Fruit fly (Drosophila melanogaster) S2 (cell line): ENCODE measurements around the gene CG32453.
"Not testable (repeated sequence)": the region's sequence is repeated elsewhere in the genome, so short reads cannot be mapped to it uniquely, and the experiment has no call there.

Experiments
- CG8478 ChIP-seq: fragments of >200 bp; optimal IDR thresholded peaks from 2 replicates; lab custom pipeline; 2018
- CTCF ChIP-seq, 2 experiments: fragments of >200 bp; optimal IDR thresholded peaks; 2 replicates each; lab custom pipeline; 2018

The CG32453 gene

DNA sequence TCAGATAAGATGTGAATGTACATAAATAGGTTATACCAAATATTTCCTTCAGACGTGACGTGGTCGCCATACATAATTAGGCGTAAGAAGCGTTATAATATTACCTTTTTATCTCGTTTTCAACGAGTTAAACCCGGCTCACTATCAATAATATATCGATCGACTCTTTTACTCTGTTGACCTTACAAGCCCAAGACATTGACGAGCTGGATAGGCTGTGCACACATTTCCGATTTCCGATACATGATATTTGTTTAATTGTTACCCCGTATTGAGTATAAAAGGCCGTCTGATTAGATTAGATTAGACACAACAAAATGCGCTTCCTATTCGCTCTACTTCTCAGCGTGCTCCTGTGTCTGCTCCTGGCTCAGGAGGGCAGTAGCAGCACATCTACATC lies at the start of gene CG32453:
CG32453 (plus strand) TSS at position 301 of the 400 bp plus-strand sequence.
- not testable (repeated sequence) for TF ChIP-seq CTCF (optimal IDR thresholded peaks at IDR 0.05; lab: Kevin White, UChicago); CG8478 (lab: Kevin White, UChicago)

DNA sequence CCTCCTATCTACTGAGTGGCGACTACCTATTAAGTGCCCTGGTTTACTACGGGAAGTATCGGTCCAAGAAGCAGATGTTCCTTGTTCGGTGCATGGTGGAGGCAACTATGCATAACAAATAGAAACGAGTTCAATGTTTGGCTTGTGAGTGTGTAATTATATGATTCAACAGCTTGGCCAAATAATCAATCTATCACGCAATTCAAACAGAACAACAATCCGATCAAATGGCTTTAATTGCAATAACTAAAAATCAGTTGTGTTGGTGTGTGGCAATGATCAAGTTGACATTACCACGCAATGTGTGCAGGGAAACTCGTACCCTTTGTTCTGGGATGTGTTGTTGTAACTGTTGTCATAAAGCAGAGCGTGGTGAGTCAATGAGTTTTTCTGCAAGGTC lies 49.4 kb upstream of the CG32453 start, which contains the start of gene CG33769:
CG33769 (plus strand) TSS at position 301 of the 400 bp plus-strand sequence.
- no peak for TF ChIP-seq CG8478 (lab: Kevin White, UChicago)
- no peak for TF ChIP-seq CTCF (optimal IDR thresholded peaks at IDR 0.05; lab: Kevin White, UChicago)

dm6 chr3L:22648372-22648771 lies 48.7 kb upstream of the CG32453 start, which contains the start of gene CG33770:
Gene CG33770, plus strand, starts transcription at chr3L:22648672.
- TF ChIP-seq CG8478 (lab: Kevin White, UChicago) (no peak), CTCF (optimal IDR thresholded peaks at IDR 0.05; lab: Kevin White, UChicago) (no peak)

DNA sequence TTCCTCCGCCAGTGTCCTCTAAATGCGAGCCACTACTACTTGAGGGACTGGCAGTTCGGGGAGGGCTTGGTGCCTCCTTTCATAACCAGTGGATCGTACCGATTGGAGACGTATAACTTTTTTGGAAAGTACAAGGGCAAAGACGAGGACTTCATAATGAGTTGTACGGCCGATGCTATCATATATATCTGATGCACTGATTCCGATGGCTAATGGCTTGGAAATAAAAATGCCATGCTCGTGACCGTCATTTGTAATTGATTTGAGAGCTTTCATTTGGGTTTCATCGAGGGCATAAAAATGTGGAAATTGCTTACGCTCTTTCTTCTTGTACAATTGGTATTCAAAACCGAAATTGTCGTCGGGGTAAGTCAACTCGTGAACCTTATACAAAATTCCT lies 47.9 kb upstream of the CG32453 start, which contains the start of gene CG33771:
CG33771 (plus strand) TSS at position 301 of the 400 bp plus-strand sequence.
- TF ChIP-seq CTCF (optimal IDR thresholded peaks at IDR 0.05; lab: Kevin White, UChicago) (no peak), CG8478 (lab: Kevin White, UChicago) (no peak)

dm6 chr3L:22652425-22652824 lies 44.6 kb upstream of the CG32453 start, which contains the start of gene CG33772:
Gene CG33772, minus strand, starts transcription at chr3L:22652525.
- no peak for TF ChIP-seq CG8478 (lab: Kevin White, UChicago)
- no peak for TF ChIP-seq CTCF (optimal IDR thresholded peaks at IDR 0.05; lab: Kevin White, UChicago)

dm6 chr3L:22665110-22665509 lies 31.9 kb upstream of the CG32453 start:
- TF ChIP-seq CG8478 (lab: Kevin White, UChicago) (no peak), CTCF (optimal IDR thresholded peaks at IDR 0.05; lab: Kevin White, UChicago) (no peak)

dm6 chr3L:22669275-22670006 lies 27.6 kb upstream of the CG32453 start, which contains the start of gene Jhbp6:
Gene Jhbp6, plus strand, starts transcription at chr3L:22669956.
- TF ChIP-seq CTCF (optimal IDR thresholded peaks at IDR 0.05; lab: Kevin White, UChicago) = no peak
- no peak for TF ChIP-seq CG8478 (lab: Kevin White, UChicago)

dm6 chr3L:22670174-22670573 lies 26.9 kb upstream of the CG32453 start:
- no peak for TF ChIP-seq CG8478 (lab: Kevin White, UChicago)
- no peak for TF ChIP-seq CTCF (optimal IDR thresholded peaks at IDR 0.05; lab: Kevin White, UChicago)

DNA sequence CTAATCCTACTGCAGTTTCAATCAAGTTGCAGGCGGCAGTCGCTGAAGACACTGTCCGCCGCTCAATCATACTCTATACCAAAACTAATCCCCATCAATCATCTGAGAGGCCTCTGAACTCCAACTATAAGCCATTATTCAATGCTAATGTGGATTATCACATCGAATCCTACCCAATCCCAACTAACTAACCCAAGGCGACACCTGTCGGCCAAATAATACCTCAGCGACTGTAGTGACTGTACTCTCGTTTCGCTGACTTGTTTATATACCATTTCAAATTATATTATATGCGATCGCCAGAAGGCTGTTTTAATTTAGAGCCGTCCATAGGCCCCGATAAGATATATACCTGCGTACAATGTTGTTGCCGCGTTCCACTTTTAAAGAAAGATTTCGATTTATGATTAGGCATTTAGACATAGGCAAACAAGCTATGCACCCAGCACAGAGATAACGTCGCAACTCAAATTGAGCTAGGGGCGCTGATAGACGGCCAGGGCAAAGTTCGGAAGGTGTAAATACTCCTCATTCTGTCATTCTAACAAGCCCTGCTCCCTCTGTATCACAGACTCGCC lies 25.2 kb upstream of the CG32453 start:
- TF ChIP-seq CTCF (optimal IDR thresholded peaks at IDR 0.05; lab: Kevin White, UChicago) (peak; percentile 72 to 73), CG8478 (lab: Kevin White, UChicago) (no peak)

DNA sequence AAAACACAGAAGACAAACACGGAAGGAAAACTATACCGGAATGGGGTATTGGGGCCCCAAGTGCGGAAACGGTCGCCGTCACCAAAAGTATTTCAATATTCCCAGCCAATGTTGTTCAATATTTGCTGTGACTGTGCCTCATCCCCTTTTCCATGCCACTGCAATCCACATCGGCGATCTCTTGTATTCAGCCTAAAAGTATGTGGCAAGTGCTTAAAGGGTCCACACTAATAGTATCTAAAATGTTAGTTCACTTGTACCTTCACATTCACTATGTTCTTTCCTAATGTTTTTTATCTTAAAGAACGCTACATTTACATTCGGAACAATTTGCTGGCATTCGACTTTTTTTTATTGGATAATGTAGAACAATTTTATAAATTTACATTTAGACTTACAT lies 16.1 kb upstream of the CG32453 start:
- TF ChIP-seq CTCF (optimal IDR thresholded peaks at IDR 0.05; lab: Kevin White, UChicago) (peak in 1 of 2 experiments; percentile 8), CG8478 (lab: Kevin White, UChicago) (no peak)

- TF ChIP-seq CTCF (optimal IDR thresholded peaks at IDR 0.05; lab: Kevin White, UChicago) = no peak
- no peak for TF ChIP-seq CG8478 (lab: Kevin White, UChicago)
Observed at dm6 chr3L:22686987-22687386, 10.0 kb upstream of the CG32453 start, which contains the start of the genes CG14455 and CG14456. Gene CG14455, minus strand, starts transcription at chr3L:22687087. Gene CG14456, plus strand, starts transcription at chr3L:22687222.

DNA sequence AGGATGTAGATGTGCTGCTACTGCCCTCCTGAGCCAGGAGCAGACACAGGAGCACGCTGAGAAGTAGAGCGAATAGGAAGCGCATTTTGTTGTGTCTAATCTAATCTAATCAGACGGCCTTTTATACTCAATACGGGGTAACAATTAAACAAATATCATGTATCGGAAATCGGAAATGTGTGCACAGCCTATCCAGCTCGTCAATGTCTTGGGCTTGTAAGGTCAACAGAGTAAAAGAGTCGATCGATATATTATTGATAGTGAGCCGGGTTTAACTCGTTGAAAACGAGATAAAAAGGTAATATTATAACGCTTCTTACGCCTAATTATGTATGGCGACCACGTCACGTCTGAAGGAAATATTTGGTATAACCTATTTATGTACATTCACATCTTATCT lies 4.6 kb upstream of the CG32453 start, which contains the start of gene CG14454:
CG14454 (minus strand) TSS at position 101 of the 400 bp plus-strand sequence.
- not testable (repeated sequence) for TF ChIP-seq CG8478 (lab: Kevin White, UChicago); CTCF (optimal IDR thresholded peaks at IDR 0.05; lab: Kevin White, UChicago)

dm6 chr3L:22693712-22694111 lies 3.3 kb upstream of the CG32453 start, which contains the start of the genes CG12546 and CG14453:
Gene CG12546, minus strand, starts transcription at chr3L:22693812.
Gene CG14453, plus strand, starts transcription at chr3L:22694083.
- TF ChIP-seq CTCF (optimal IDR thresholded peaks at IDR 0.05; lab: Kevin White, UChicago) (no peak), CG8478 (lab: Kevin White, UChicago) (no peak)

- TF ChIP-seq CG8478 (lab: Kevin White, UChicago) (no peak), CTCF (optimal IDR thresholded peaks at IDR 0.05; lab: Kevin White, UChicago) (no peak)
Observed at dm6 chr3L:22695653-22696052, 1.4 kb upstream of the CG32453 start, which contains the start of gene CG14452. Gene CG14452, plus strand, starts transcription at chr3L:22695953.

- TF ChIP-seq CG8478 (lab: Kevin White, UChicago) (no peak), CTCF (optimal IDR thresholded peaks at IDR 0.05; lab: Kevin White, UChicago) (no peak)
Observed at dm6 chr3L:22699133-22699532, 2.1 kb downstream of the CG32453 start, which contains the start of gene CG45116. Gene CG45116, plus strand, starts transcription at chr3L:22699433.
